Fruit fly (Drosophila melanogaster) whole organism, pupa: Measurements from ENCODE around the gene X11Lbeta.

Experiments used
- CG13204 ChIP-seq: fragments of 200-800 bp; sonication (Bioruptor generic); optimal IDR thresholded peaks from 2 replicates; lab custom pipeline; 2018; ENCODE audit warnings: missing biosample characterization, mild to moderate bottlenecking, missing genetic modification characterization, moderate library complexity
- CG14655 ChIP-seq: fragments of 200-800 bp; sonication (Bioruptor generic); optimal IDR thresholded peaks from 3 replicates; lab custom pipeline; 2017; ENCODE audit warnings: mild to moderate bottlenecking, missing biosample characterization, missing genetic modification reagents, missing genetic modification characterization
- CG8301 ChIP-seq: fragments of 200-800 bp; sonication (Bioruptor generic); optimal IDR thresholded peaks from 2 replicates; lab custom pipeline; 2018; ENCODE audit warnings: missing biosample characterization, mild to moderate bottlenecking, missing genetic modification characterization
- CG9948 ChIP-seq: fragments of 200-800 bp; sonication (Bioruptor generic); optimal IDR thresholded peaks from 2 replicates; lab custom pipeline; 2018; ENCODE audit warnings: missing biosample characterization, mild to moderate bottlenecking, missing genetic modification characterization, moderate library complexity
- D1 ChIP-seq: fragments of 200-800 bp; sonication (Bioruptor generic); optimal IDR thresholded peaks from 2 replicates; lab custom pipeline; 2018; ENCODE audit warnings: missing biosample characterization, mild to moderate bottlenecking, missing genetic modification characterization, moderate library complexity

- no peak for TF ChIP-seq CG9948 (tag; lab: Kevin White, UChicago)
- TF ChIP-seq D1 (tag; lab: Kevin White, UChicago): no peak
- TF ChIP-seq CG13204 (GFP tag; lab: Kevin White, UChicago): no peak
- TF ChIP-seq CG8301 (tag; lab: Kevin White, UChicago): no peak
- TF ChIP-seq CG14655 (GFP tag; lab: Kevin White, UChicago): no peak
These were observed 14.8 kb downstream of the X11Lbeta start for dm6 chrX:10642233-10642751.
